Worm (Caenorhabditis elegans) whole organism, midembryonic: ENCODE measurements around the gene Y57G11C.46.

Source experiments
- flt-1 ChIP-seq: fragments of 200-800 bp; sonication (Bioruptor generic); IDR thresholded peaks from 2 replicates; pipeline ENCODE4 v1.3.6; 2022; ENCODE audit warnings: missing genetic modification characterization, missing compliant biosample characterization
- klf-2 ChIP-seq: fragments of 200-800 bp; sonication (Bioruptor generic); conservative IDR thresholded peaks from 2 replicates; pipeline ENCODE4 v1.3.6; 2022; ENCODE audit warnings: missing genetic modification reagents, missing genetic modification characterization, missing compliant biosample characterization
- ref-1 ChIP-seq: fragments of 200-800 bp; sonication (Bioruptor generic); conservative IDR thresholded peaks from 2 replicates; pipeline ENCODE4 v1.3.6; 2022; ENCODE audit warnings: missing genetic modification reagents, missing genetic modification characterization, missing compliant biosample characterization
- ztf-23 ChIP-seq: fragments of 200-800 bp; sonication (Bioruptor generic); IDR thresholded peaks from 2 replicates; pipeline ENCODE4 v1.3.6; 2022; ENCODE audit warnings: missing genetic modification reagents, missing genetic modification characterization, missing compliant biosample characterization

- TF ChIP-seq ztf-23 (GFP tag; lab: Robert Waterston, UW) (no peak), klf-2 (GFP tag; lab: Robert Waterston, UW) (no peak), flt-1 (GFP tag; lab: Robert Waterston, UW) (no peak), ref-1 (GFP tag; lab: Robert Waterston, UW) (no peak)
These were observed 9.3 kb downstream of the Y57G11C.46 start, which contains the start of gene oig-5 for ce11 chrIV:14806903-14807302.
